Fruit fly (Drosophila melanogaster) whole organism, embryonic: ENCODE data around the gene CG45099.

Experiments
- Antp ChIP-seq: fragments of 200-800 bp; sonication (Bioruptor generic); optimal IDR thresholded peaks from 3 replicates; lab custom pipeline; 2016; ENCODE audit warnings: missing biosample characterization, missing genetic modification characterization
- Atf6 ChIP-seq: fragments of 200-800 bp; sonication (Bioruptor generic); IDR thresholded peaks from 2 replicates; pipeline ENCODE4 v1.3.6; 2022; ENCODE audit warnings: missing biosample characterization, missing genetic modification characterization
- B-H1 ChIP-seq: fragments of 200-800 bp; sonication (Bioruptor generic); IDR thresholded peaks from 3 replicates; pipeline ENCODE4 v1.3.6; 2022; ENCODE audit warnings: missing biosample characterization, missing genetic modification characterization
- BEAF-32 ChIP-seq: fragments of 200-800 bp; sonication (Bioruptor generic); optimal IDR thresholded peaks from 3 replicates; lab custom pipeline; 2017; ENCODE audit warnings: missing biosample characterization, missing genetic modification characterization, mild to moderate bottlenecking, moderate library complexity, missing genetic modification reagents
- CG10209 ChIP-seq: fragments of 200-800 bp; sonication (Bioruptor generic); optimal IDR thresholded peaks from 3 replicates; lab custom pipeline; 2017; ENCODE audit warnings: missing biosample characterization, mild to moderate bottlenecking, missing genetic modification characterization, missing genetic modification reagents
- CG1024 ChIP-seq: fragments of 200-800 bp; sonication (Bioruptor generic); IDR thresholded peaks from 2 replicates; pipeline ENCODE4 v1.3.6; 2022; ENCODE audit warnings: missing biosample characterization, missing genetic modification characterization
- CG10267 ChIP-seq: fragments of 200-800 bp; sonication (Bioruptor generic); optimal IDR thresholded peaks from 2 replicates; lab custom pipeline; 2018; ENCODE audit warnings: missing biosample characterization, mild to moderate bottlenecking, missing genetic modification characterization, moderate library complexity
- CG10959 ChIP-seq: fragments of 200-800 bp; sonication (Bioruptor generic); IDR thresholded peaks from 2 replicates; pipeline ENCODE4 v1.3.6; 2022; ENCODE audit warnings: missing biosample characterization, missing genetic modification characterization
- CG14965 ChIP-seq: fragments of 200-800 bp; sonication (Bioruptor generic); optimal IDR thresholded peaks from 2 replicates; lab custom pipeline; 2016; ENCODE audit warnings: missing biosample characterization, missing genetic modification characterization, borderline replicate concordance
- CG1602 ChIP-seq: fragments of 200-800 bp; sonication (Bioruptor generic); optimal IDR thresholded peaks from 3 replicates; lab custom pipeline; 2016; ENCODE audit warnings: missing biosample characterization, missing genetic modification characterization
- CG1647 ChIP-seq: fragments of 200-800 bp; sonication (Bioruptor generic); optimal IDR thresholded peaks from 3 replicates; lab custom pipeline; 2016; ENCODE audit warnings: missing biosample characterization, missing genetic modification characterization
- CG17186 ChIP-seq: fragments of 200-800 bp; sonication (Bioruptor generic); optimal IDR thresholded peaks from 3 replicates; lab custom pipeline; 2017; ENCODE audit warnings: missing biosample characterization, missing genetic modification reagents, missing genetic modification characterization
- CG17385 ChIP-seq: fragments of 200-800 bp; sonication (Bioruptor generic); optimal IDR thresholded peaks from 3 replicates; lab custom pipeline; 2018; ENCODE audit warnings: missing biosample characterization, mild to moderate bottlenecking, missing genetic modification characterization
- CG18011 ChIP-seq: fragments of 200-800 bp; sonication (Bioruptor generic); optimal IDR thresholded peaks from 2 replicates; lab custom pipeline; 2017; ENCODE audit warnings: missing biosample characterization, missing genetic modification characterization, mild to moderate bottlenecking, moderate library complexity, missing genotype
- CG2129 ChIP-seq: fragments of 200-800 bp; sonication (Bioruptor generic); IDR thresholded peaks from 2 replicates; pipeline ENCODE4 v1.3.6; 2022; ENCODE audit warnings: missing biosample characterization, missing genetic modification characterization; ENCODE audit not compliant: partially characterized antibody
- CG2202 ChIP-seq: fragments of 200-800 bp; sonication (Bioruptor generic); optimal IDR thresholded peaks from 2 replicates; lab custom pipeline; 2018; ENCODE audit warnings: missing biosample characterization, mild to moderate bottlenecking, missing genetic modification characterization
- CG31388 ChIP-seq: fragments of 200-800 bp; sonication (Bioruptor generic); optimal IDR thresholded peaks from 2 replicates; lab custom pipeline; 2016; ENCODE audit warnings: missing biosample characterization, missing genetic modification characterization
- CG34376 ChIP-seq: fragments of 200-800 bp; sonication (Bioruptor generic); optimal IDR thresholded peaks from 2 replicates; lab custom pipeline; 2018; ENCODE audit warnings: missing biosample characterization, mild to moderate bottlenecking, missing genetic modification characterization
- CG3847 ChIP-seq: fragments of 200-800 bp; sonication (Bioruptor generic); IDR thresholded peaks from 2 replicates; pipeline ENCODE4 v1.3.6; 2022; ENCODE audit warnings: missing biosample characterization, missing genetic modification characterization
- CG4360 ChIP-seq: fragments of 200-800 bp; sonication (Bioruptor generic); IDR thresholded peaks from 2 replicates; pipeline ENCODE4 v1.3.6; 2022; ENCODE audit warnings: missing biosample characterization, missing genetic modification characterization
- CG6272 ChIP-seq: fragments of 200-800 bp; sonication (Bioruptor generic); IDR thresholded peaks from 2 replicates; pipeline ENCODE4 v1.3.6; 2022; ENCODE audit warnings: missing biosample characterization, missing genetic modification characterization
- CG7786 ChIP-seq: fragments of 200-800 bp; sonication (Bioruptor generic); optimal IDR thresholded peaks from 2 replicates; lab custom pipeline; 2016; ENCODE audit warnings: missing biosample characterization, missing genetic modification characterization
- CrebB ChIP-seq: fragments of 200-800 bp; sonication (Bioruptor generic); optimal IDR thresholded peaks from 3 replicates; lab custom pipeline; 2018; ENCODE audit warnings: missing biosample characterization, mild to moderate bottlenecking, missing genetic modification characterization
- Dfd ChIP-seq, 2 experiments: fragments of >200 bp; optimal IDR thresholded peaks; 2 replicates each; lab custom pipeline; 2017; ENCODE audit warnings: missing biosample characterization in 2 of 2, missing genetic modification characterization in 2 of 2
- Dp ChIP-seq: fragments of 200-800 bp; sonication (Bioruptor generic); optimal IDR thresholded peaks from 2 replicates; lab custom pipeline; 2018; ENCODE audit warnings: missing biosample characterization, mild to moderate bottlenecking, missing genetic modification characterization, moderate library complexity
- Dref ChIP-seq: fragments of 200-800 bp; sonication (Bioruptor generic); IDR thresholded peaks from 2 replicates; pipeline ENCODE4 v1.3.6; 2022; ENCODE audit warnings: missing biosample characterization, missing genetic modification characterization
- E2f1 ChIP-seq: fragments of 200-800 bp; sonication (Bioruptor generic); IDR thresholded peaks from 2 replicates; pipeline ENCODE4 v1.3.6; 2022; ENCODE audit warnings: missing biosample characterization, missing genetic modification characterization
- H15 ChIP-seq: fragments of 200-800 bp; sonication (Bioruptor generic); IDR thresholded peaks from 3 replicates; pipeline ENCODE4 v1.3.6; 2022; ENCODE audit warnings: missing biosample characterization, missing genetic modification characterization
- HHEX ChIP-seq: fragments of 200-800 bp; sonication (Bioruptor generic); optimal IDR thresholded peaks from 3 replicates; lab custom pipeline; 2017; ENCODE audit warnings: missing biosample characterization, mild to moderate bottlenecking, missing genetic modification characterization, missing genetic modification reagents
- Med ChIP-seq: fragments of 200-800 bp; sonication (Bioruptor generic); peaks from one replicate; lab custom pipeline; 2016; ENCODE audit warnings: missing biosample characterization, missing genetic modification characterization, mild to moderate bottlenecking, inconsistent platforms, moderate library complexity
- Ptx1 ChIP-seq: fragments of 200-800 bp; sonication (Bioruptor generic); IDR thresholded peaks from 2 replicates; pipeline ENCODE4 v1.3.6; 2022; ENCODE audit warnings: missing biosample characterization, missing genetic modification characterization
- Ssrp ChIP-seq: fragments of 200-800 bp; sonication (Bioruptor generic); optimal IDR thresholded peaks from 2 replicates; lab custom pipeline; 2018; ENCODE audit warnings: missing biosample characterization, mild to moderate bottlenecking, missing genetic modification characterization, moderate library complexity
- Trl ChIP-seq, 3 experiments: fragments of >200 bp in 2 of 3; fragments of 200-800 bp in 1 of 3; sonication (Bioruptor generic) in 1 of 3; optimal IDR thresholded peaks; 2 replicates in 1 of 3; 3 replicates in 2 of 3; lab custom pipeline; 2016 to 2017; ENCODE audit warnings: missing biosample characterization in 1 of 3, missing genetic modification characterization in 1 of 3
- cato ChIP-seq: fragments of 200-800 bp; sonication (Bioruptor generic); optimal IDR thresholded peaks from 2 replicates; lab custom pipeline; 2016; ENCODE audit warnings: missing biosample characterization, missing genetic modification characterization, borderline replicate concordance
- chinmo ChIP-seq: fragments of 200-800 bp; sonication (Bioruptor generic); IDR thresholded peaks from 4 replicates; pipeline ENCODE4 v1.3.6; 2022; ENCODE audit warnings: missing biosample characterization, missing genetic modification characterization; ENCODE audit not compliant: partially characterized antibody
- dati ChIP-seq: fragments of 200-800 bp; sonication (Bioruptor generic); IDR thresholded peaks from 2 replicates; pipeline ENCODE4 v1.3.6; 2022; ENCODE audit warnings: missing biosample characterization, missing genetic modification characterization
- eve ChIP-seq, 2 experiments: fragments of >200 bp; optimal IDR thresholded peaks; 2 replicates each; lab custom pipeline; 2017; ENCODE audit warnings: missing biosample characterization in 2 of 2, missing genetic modification characterization in 2 of 2
- gce ChIP-seq: fragments of 200-800 bp; sonication (Bioruptor generic); IDR thresholded peaks from 3 replicates; pipeline ENCODE4 v1.3.6; 2022; ENCODE audit warnings: missing biosample characterization, missing genetic modification characterization
- gfzf ChIP-seq: fragments of 200-800 bp; sonication (Bioruptor generic); optimal IDR thresholded peaks from 2 replicates; lab custom pipeline; 2016; ENCODE audit warnings: missing biosample characterization, mild to moderate bottlenecking, missing genetic modification characterization, moderate library complexity
- lbe ChIP-seq: fragments of 200-800 bp; sonication (Bioruptor generic); optimal IDR thresholded peaks from 2 replicates; lab custom pipeline; 2016; ENCODE audit warnings: missing biosample characterization, mild to moderate bottlenecking, missing genetic modification characterization
- nmo ChIP-seq: fragments of 200-800 bp; sonication (Bioruptor generic); optimal IDR thresholded peaks from 2 replicates; lab custom pipeline; 2018; ENCODE audit warnings: missing biosample characterization, mild to moderate bottlenecking, missing genetic modification characterization, moderate library complexity
- odd ChIP-seq: fragments of 200-800 bp; sonication (Bioruptor generic); optimal IDR thresholded peaks from 2 replicates; lab custom pipeline; 2017; ENCODE audit warnings: missing biosample characterization, mild to moderate bottlenecking, missing genetic modification characterization
- pum ChIP-seq: fragments of 200-800 bp; sonication (Bioruptor generic); optimal IDR thresholded peaks from 2 replicates; lab custom pipeline; 2016; ENCODE audit warnings: missing biosample characterization, missing genetic modification characterization
- pzg ChIP-seq: fragments of 200-800 bp; sonication (Bioruptor generic); optimal IDR thresholded peaks from 3 replicates; lab custom pipeline; 2018; ENCODE audit warnings: missing biosample characterization, mild to moderate bottlenecking, missing genetic modification characterization, moderate library complexity
- scrt ChIP-seq: fragments of 200-800 bp; sonication (Bioruptor generic); optimal IDR thresholded peaks from 2 replicates; lab custom pipeline; 2018; ENCODE audit warnings: missing biosample characterization, mild to moderate bottlenecking, missing genetic modification characterization, moderate library complexity
- sima ChIP-seq: fragments of 200-800 bp; sonication (Bioruptor generic); optimal IDR thresholded peaks from 2 replicates; lab custom pipeline; 2016; ENCODE audit warnings: missing biosample characterization, missing genetic modification characterization
- so ChIP-seq: fragments of 200-800 bp; sonication (Bioruptor generic); IDR thresholded peaks from 3 replicates; pipeline ENCODE4 v1.3.6; 2022; ENCODE audit warnings: missing biosample characterization, missing genetic modification characterization
- sr ChIP-seq: fragments of 200-800 bp; sonication (Bioruptor generic); IDR thresholded peaks from 3 replicates; pipeline ENCODE4 v1.3.6; 2022; ENCODE audit warnings: missing biosample characterization, missing genetic modification characterization
- yki ChIP-seq: fragments of >200 bp; optimal IDR thresholded peaks from 3 replicates; lab custom pipeline; 2018

Gene CG45099

dm6 chr3R:22035552-22035951, 1.5 kb upstream of the CG45099 start (continued):
- TF ChIP-seq Dp (GFP tag; lab: Kevin White, UChicago) (peak; percentile 57), E2f1 (no peak), scrt (GFP tag; lab: Kevin White, UChicago) (no peak), CG6272 (GFP tag; lab: Robert Waterston, UW) (no peak), lbe (GFP tag; lab: Kevin White, UChicago) (no peak), CG10267 (tag; lab: Kevin White, UChicago) (peak; percentile 2), CG17385 (GFP tag; lab: Kevin White, UChicago) (no peak), CG10209 (GFP tag; lab: Kevin White, UChicago) (no peak), chinmo (GFP tag; lab: Robert Waterston, UW) (peak; percentile 75; the same call in 2 of the 4 replicates), HHEX (GFP tag; lab: Kevin White, UChicago) (no peak), BEAF-32 (GFP tag; lab: Kevin White, UChicago) (peak; percentile 75), Med (peak; percentile 71), Antp (no peak), so (GFP tag; lab: Robert Waterston, UW) (no peak), CG17186 (GFP tag; lab: Kevin White, UChicago) (peak; percentile 29), Ptx1 (no peak), gce (GFP tag; lab: Robert Waterston, UW) (no peak), CrebB (tag; lab: Kevin White, UChicago) (no peak), CG7786 (GFP tag; lab: Kevin White, UChicago) (no peak), CG1602 (GFP tag; lab: Kevin White, UChicago) (no peak), gfzf (peak; percentile 66), nmo (GFP tag; lab: Kevin White, UChicago) (peak; percentile 25), CG10959 (GFP tag; lab: Robert Waterston, UW) (no peak), Trl (optimal IDR thresholded peaks at IDR 0.05; lab: Kevin White, UChicago) (no peak), Trl (GFP tag; optimal IDR thresholded peaks at IDR 0.05; lab: Kevin White, UChicago) (no peak), CG2129 (GFP tag; lab: Robert Waterston, UW) (peak; percentile 43; the same call in 1 of the 2 replicates), H15 (GFP tag; lab: Robert Waterston, UW) (no peak), CG31388 (GFP tag; lab: Kevin White, UChicago) (no peak), Dfd (GFP tag; optimal IDR thresholded peaks at IDR 0.05; lab: Kevin White, UChicago) (no peak), CG2202 (tag; lab: Kevin White, UChicago) (no peak), CG3847 (GFP tag; lab: Robert Waterston, UW) (no peak), odd (no peak), sima (no peak), CG14965 (GFP tag; lab: Kevin White, UChicago) (no peak), Atf6 (GFP tag; lab: Robert Waterston, UW) (no peak), CG4360 (GFP tag; lab: Robert Waterston, UW) (no peak), CG1647 (GFP tag; lab: Kevin White, UChicago) (no peak), pzg (GFP tag; lab: Kevin White, UChicago) (peak; percentile 60), pum (GFP tag; lab: Kevin White, UChicago) (no peak), sr (no peak), CG18011 (GFP tag; lab: Kevin White, UChicago) (no peak), B-H1 (GFP tag; lab: Robert Waterston, UW) (no peak), dati (GFP tag; lab: Robert Waterston, UW) (no peak), CG34376 (GFP tag; lab: Kevin White, UChicago) (no peak), eve (GFP tag; optimal IDR thresholded peaks at IDR 0.05; lab: Kevin White, UChicago) (no peak), cato (GFP tag; lab: Kevin White, UChicago) (no peak), Ssrp (no peak), CG1024 (GFP tag; lab: Robert Waterston, UW) (no peak), Dref (peak; percentile 90), yki (lab: Kevin White, UChicago) (no peak)
